Worm (Caenorhabditis elegans) whole organism, L3 larva: ENCODE measurements around the gene Y105C5A.8.

ENCODE experiments used
- ceh-82 ChIP-seq: fragments of 150-350 bp; optimal IDR thresholded peaks from 2 replicates; lab custom pipeline; 2014; ENCODE audit warnings: missing biosample characterization, missing genetic modification characterization
- egl-27 ChIP-seq: sonication (generic microtip); optimal IDR thresholded peaks from 4 replicates; lab custom pipeline; 2017; ENCODE audit warnings: missing biosample characterization, missing genetic modification reagents, missing genetic modification characterization
- elt-2 ChIP-seq: sonication (generic microtip); optimal IDR thresholded peaks from 2 replicates; lab custom pipeline; 2016; ENCODE audit warnings: missing genetic modification reagents, mild to moderate bottlenecking, missing genetic modification characterization, missing compliant biosample characterization
- fkh-10 ChIP-seq: sonication (generic microtip); optimal IDR thresholded peaks from 2 replicates; lab custom pipeline; 2017; ENCODE audit warnings: missing biosample characterization, missing genetic modification reagents, missing genetic modification characterization
- nhr-12 ChIP-seq: fragments of 150-350 bp; optimal IDR thresholded peaks from 2 replicates; lab custom pipeline; 2014; ENCODE audit warnings: missing biosample characterization, missing genetic modification characterization
- nhr-237 ChIP-seq: fragments of 150-350 bp; optimal IDR thresholded peaks from 2 replicates; lab custom pipeline; 2014; ENCODE audit warnings: missing biosample characterization, missing genetic modification characterization
- nhr-28 ChIP-seq: fragments of 150-350 bp; optimal IDR thresholded peaks from 2 replicates; lab custom pipeline; 2014; ENCODE audit warnings: missing biosample characterization, missing genetic modification characterization
- nhr-77 ChIP-seq: fragments of 150-350 bp; optimal IDR thresholded peaks from 2 replicates; lab custom pipeline; 2014; ENCODE audit warnings: missing biosample characterization, missing genetic modification characterization
- pha-4 ChIP-seq: fragments of 150-350 bp; optimal IDR thresholded peaks from 2 replicates; lab custom pipeline; 2014; ENCODE audit warnings: missing biosample characterization, missing genetic modification reagents, missing genetic modification characterization
- skn-1 ChIP-seq: fragments of 150-350 bp; optimal IDR thresholded peaks from 2 replicates; lab custom pipeline; 2014; ENCODE audit warnings: missing biosample characterization, missing genetic modification characterization
- tbx-2 ChIP-seq: sonication (generic microtip); optimal IDR thresholded peaks from 2 replicates; lab custom pipeline; 2016; ENCODE audit warnings: mild to moderate bottlenecking, missing genetic modification characterization, missing compliant biosample characterization
- unc-39 ChIP-seq: sonication (generic microtip); optimal IDR thresholded peaks from 4 replicates; lab custom pipeline; 2017; ENCODE audit warnings: missing biosample characterization, missing genetic modification characterization
- ztf-11 ChIP-seq: fragments of 150-350 bp; optimal IDR thresholded peaks from 2 replicates; lab custom pipeline; 2014; ENCODE audit warnings: missing biosample characterization, missing genetic modification characterization
- ztf-4 ChIP-seq: fragments of 150-350 bp; optimal IDR thresholded peaks from 2 replicates; lab custom pipeline; 2014; ENCODE audit warnings: missing biosample characterization, missing genetic modification characterization

- TF ChIP-seq ceh-82 (no peak), elt-2 (no peak), fkh-10 (GFP tag; lab: Kevin White, UChicago) (no peak), unc-39 (no peak), nhr-12 (tag; lab: Kevin White, UChicago) (no peak), nhr-28 (no peak), nhr-237 (tag; lab: Kevin White, UChicago) (no peak), skn-1 (tag; lab: Kevin White, UChicago) (no peak), tbx-2 (no peak), pha-4 (tag; lab: Kevin White, UChicago) (no peak), ztf-11 (tag; lab: Kevin White, UChicago) (no peak), egl-27 (tag; lab: Kevin White, UChicago) (no peak), ztf-4 (tag; lab: Kevin White, UChicago) (no peak), nhr-77 (tag; lab: Kevin White, UChicago) (no peak)
Observed at ce11 chrIV:15639223-15639622, 22.4 kb upstream of the Y105C5A.8 start.
